Fruit fly (Drosophila melanogaster) whole organism, embryonic: ENCODE measurements around the gene Sfp23F.
A peak's percentile ranks its signal among the peaks of the same experiment; 100 is the strongest.

ENCODE experiments used
- Atf3 ChIP-seq: fragments of 200-800 bp; sonication (Bioruptor generic); optimal IDR thresholded peaks from 3 replicates; lab custom pipeline; 2016; ENCODE audit warnings: missing biosample characterization, missing genetic modification characterization
- CG1024 ChIP-seq: fragments of 200-800 bp; sonication (Bioruptor generic); IDR thresholded peaks from 2 replicates; pipeline ENCODE4 v1.3.6; 2022; ENCODE audit warnings: missing biosample characterization, missing genetic modification characterization
- CG10959 ChIP-seq: fragments of 200-800 bp; sonication (Bioruptor generic); IDR thresholded peaks from 2 replicates; pipeline ENCODE4 v1.3.6; 2022; ENCODE audit warnings: missing biosample characterization, missing genetic modification characterization
- CG12942 ChIP-seq: fragments of 200-800 bp; sonication (Bioruptor generic); optimal IDR thresholded peaks from 3 replicates; lab custom pipeline; 2016; ENCODE audit warnings: missing biosample characterization, missing genetic modification characterization
- CG17361 ChIP-seq: fragments of 200-800 bp; sonication (Bioruptor generic); IDR thresholded peaks from 3 replicates; pipeline ENCODE4 v1.3.6; 2022; ENCODE audit warnings: missing biosample characterization, missing genetic modification characterization
- CG2678 ChIP-seq: fragments of 200-800 bp; sonication (Bioruptor generic); optimal IDR thresholded peaks from 3 replicates; lab custom pipeline; 2019; ENCODE audit warnings: missing biosample characterization, mild to moderate bottlenecking, missing genetic modification characterization, moderate library complexity
- CG32772 ChIP-seq: fragments of 200-800 bp; sonication (Bioruptor generic); IDR thresholded peaks from 2 replicates; pipeline ENCODE4 v1.3.6; 2022; ENCODE audit warnings: missing biosample characterization, missing genetic modification characterization
- CG4424 ChIP-seq: fragments of 200-800 bp; sonication (Bioruptor generic); optimal IDR thresholded peaks from 3 replicates; lab custom pipeline; 2016; ENCODE audit warnings: missing biosample characterization, missing genetic modification characterization
- CG6175 ChIP-seq: fragments of 200-800 bp; sonication (Bioruptor generic); IDR thresholded peaks from 3 replicates; pipeline ENCODE4 v1.3.6; 2022; ENCODE audit warnings: missing biosample characterization, missing genetic modification characterization
- CG6813 ChIP-seq: fragments of 200-800 bp; sonication (Bioruptor generic); optimal IDR thresholded peaks from 2 replicates; lab custom pipeline; 2017; ENCODE audit warnings: missing biosample characterization, missing genetic modification characterization, mild to moderate bottlenecking, moderate library complexity, missing genetic modification reagents
- CG7556 ChIP-seq: fragments of 200-800 bp; sonication (Bioruptor generic); optimal IDR thresholded peaks from 2 replicates; lab custom pipeline; 2017; ENCODE audit warnings: missing biosample characterization, mild to moderate bottlenecking, missing genetic modification characterization
- CG7963 ChIP-seq: fragments of 200-800 bp; sonication (Bioruptor generic); IDR thresholded peaks from 3 replicates; pipeline ENCODE4 v1.3.6; 2022; ENCODE audit warnings: missing biosample characterization, missing genetic modification characterization; ENCODE audit not compliant: partially characterized antibody
- CG8089 ChIP-seq: fragments of 200-800 bp; sonication (Bioruptor generic); optimal IDR thresholded peaks from 3 replicates; lab custom pipeline; 2016; ENCODE audit warnings: missing biosample characterization, missing genetic modification characterization
- CG9932 ChIP-seq: fragments of 200-800 bp; sonication (Bioruptor generic); IDR thresholded peaks from 2 replicates; pipeline ENCODE4 v1.3.6; 2022; ENCODE audit warnings: missing biosample characterization, missing genetic modification characterization
- Dad ChIP-seq: fragments of 200-800 bp; sonication (Bioruptor generic); optimal IDR thresholded peaks from 3 replicates; lab custom pipeline; 2016; ENCODE audit warnings: missing biosample characterization, missing genetic modification characterization
- Dfd ChIP-seq, 2 experiments: fragments of >200 bp; optimal IDR thresholded peaks; 2 replicates each; lab custom pipeline; 2017; ENCODE audit warnings: missing biosample characterization in 2 of 2, missing genetic modification characterization in 2 of 2
- Dip3 ChIP-seq: fragments of 200-800 bp; sonication (Bioruptor generic); optimal IDR thresholded peaks from 3 replicates; lab custom pipeline; 2016; ENCODE audit warnings: missing biosample characterization, missing genetic modification characterization
- E2f1 ChIP-seq: fragments of 200-800 bp; sonication (Bioruptor generic); IDR thresholded peaks from 2 replicates; pipeline ENCODE4 v1.3.6; 2022; ENCODE audit warnings: missing biosample characterization, missing genetic modification characterization
- Ets97D ChIP-seq: fragments of 200-800 bp; sonication (Bioruptor generic); optimal IDR thresholded peaks from 3 replicates; lab custom pipeline; 2016; ENCODE audit warnings: missing biosample characterization, missing genetic modification characterization
- H2.0 ChIP-seq: fragments of 200-800 bp; sonication (Bioruptor generic); IDR thresholded peaks from 2 replicates; pipeline ENCODE4 v1.3.6; 2022; ENCODE audit warnings: missing biosample characterization, missing genetic modification characterization
- HLH3B ChIP-seq: fragments of 200-800 bp; sonication (Bioruptor generic); IDR thresholded peaks from 2 replicates; pipeline ENCODE4 v1.3.6; 2022; ENCODE audit warnings: missing biosample characterization, missing genetic modification characterization
- NC2β ChIP-seq: fragments of 200-800 bp; sonication (Bioruptor generic); optimal IDR thresholded peaks from 2 replicates; lab custom pipeline; 2016; ENCODE audit warnings: missing biosample characterization, missing genetic modification characterization
- NK7.1 ChIP-seq: fragments of 200-800 bp; sonication (Bioruptor generic); optimal IDR thresholded peaks from 3 replicates; lab custom pipeline; 2016; ENCODE audit warnings: missing biosample characterization, missing genetic modification characterization
- NfI ChIP-seq: fragments of 200-800 bp; sonication (Bioruptor generic); optimal IDR thresholded peaks from 3 replicates; lab custom pipeline; 2018; ENCODE audit warnings: missing biosample characterization, mild to moderate bottlenecking, missing genetic modification characterization, moderate library complexity
- Opbp ChIP-seq: fragments of 200-800 bp; sonication (Bioruptor generic); IDR thresholded peaks from 3 replicates; pipeline ENCODE4 v1.3.6; 2022; ENCODE audit warnings: missing biosample characterization, missing genetic modification characterization; ENCODE audit not compliant: partially characterized antibody
- Optix ChIP-seq: fragments of 200-800 bp; sonication (Bioruptor generic); IDR thresholded peaks from 3 replicates; pipeline ENCODE4 v1.3.6; 2022; ENCODE audit warnings: missing biosample characterization, missing genetic modification characterization
- Sox100B ChIP-seq: fragments of 200-800 bp; sonication (Bioruptor generic); optimal IDR thresholded peaks from 3 replicates; lab custom pipeline; 2018; ENCODE audit warnings: missing biosample characterization, mild to moderate bottlenecking, missing genetic modification characterization
- TFAM ChIP-seq: fragments of 200-800 bp; sonication (Bioruptor generic); optimal IDR thresholded peaks from 2 replicates; lab custom pipeline; 2017; ENCODE audit warnings: missing biosample characterization, missing genetic modification characterization, inconsistent platforms
- Trl ChIP-seq, 3 experiments: fragments of >200 bp in 2 of 3; fragments of 200-800 bp in 1 of 3; sonication (Bioruptor generic) in 1 of 3; optimal IDR thresholded peaks; 2 replicates in 1 of 3; 3 replicates in 2 of 3; lab custom pipeline; 2016 to 2017; ENCODE audit warnings: missing biosample characterization in 1 of 3, missing genetic modification characterization in 1 of 3
- Vsx1 ChIP-seq: fragments of 200-800 bp; sonication (Bioruptor generic); optimal IDR thresholded peaks from 2 replicates; lab custom pipeline; 2017; ENCODE audit warnings: missing biosample characterization, mild to moderate bottlenecking, missing genetic modification characterization, missing genetic modification reagents
- Xbp1 ChIP-seq: fragments of 200-800 bp; sonication (Bioruptor generic); optimal IDR thresholded peaks from 3 replicates; lab custom pipeline; 2016; ENCODE audit warnings: missing biosample characterization, mild to moderate bottlenecking, missing genetic modification characterization
- aop ChIP-seq: fragments of 200-800 bp; sonication (Bioruptor generic); IDR thresholded peaks from 2 replicates; pipeline ENCODE4 v1.3.6; 2022; ENCODE audit warnings: missing biosample characterization, missing genetic modification characterization
- ato ChIP-seq: fragments of 200-800 bp; sonication (Bioruptor generic); IDR thresholded peaks from 2 replicates; pipeline ENCODE4 v1.3.6; 2022; ENCODE audit warnings: missing biosample characterization, missing genetic modification characterization; ENCODE audit not compliant: partially characterized antibody
- emc ChIP-seq: fragments of 200-800 bp; sonication (Bioruptor generic); optimal IDR thresholded peaks from 2 replicates; lab custom pipeline; 2016; ENCODE audit warnings: missing biosample characterization, missing genetic modification characterization
- fd96Cb ChIP-seq: fragments of 200-800 bp; sonication (Bioruptor generic); optimal IDR thresholded peaks from 2 replicates; lab custom pipeline; 2018; ENCODE audit warnings: missing biosample characterization, mild to moderate bottlenecking, missing genetic modification characterization, moderate library complexity
- fu2 ChIP-seq: fragments of 200-800 bp; sonication (Bioruptor generic); optimal IDR thresholded peaks from 2 replicates; lab custom pipeline; 2016; ENCODE audit warnings: missing biosample characterization, missing genetic modification characterization
- gcm2 ChIP-seq: fragments of 200-800 bp; sonication (Bioruptor generic); optimal IDR thresholded peaks from 2 replicates; lab custom pipeline; 2016; ENCODE audit warnings: missing biosample characterization, missing genetic modification characterization
- gt ChIP-seq: fragments of 200-800 bp; sonication (Bioruptor generic); IDR thresholded peaks from 2 replicates; pipeline ENCODE4 v1.3.6; 2022; ENCODE audit warnings: missing biosample characterization, missing genetic modification characterization
- hbn ChIP-seq: fragments of 200-800 bp; sonication (Bioruptor generic); IDR thresholded peaks from 2 replicates; pipeline ENCODE4 v1.3.6; 2022; ENCODE audit warnings: missing biosample characterization, missing genetic modification characterization; ENCODE audit not compliant: partially characterized antibody
- kni ChIP-seq: fragments of 200-800 bp; sonication (Bioruptor generic); optimal IDR thresholded peaks from 3 replicates; lab custom pipeline; 2017; ENCODE audit warnings: mild to moderate bottlenecking, missing biosample characterization, missing genetic modification reagents, missing genetic modification characterization
- psq ChIP-seq: fragments of 200-800 bp; sonication (Bioruptor generic); optimal IDR thresholded peaks from 2 replicates; lab custom pipeline; 2017; ENCODE audit warnings: missing biosample characterization, missing genetic modification characterization
- ro ChIP-seq: fragments of 200-800 bp; sonication (Bioruptor generic); IDR thresholded peaks from 2 replicates; pipeline ENCODE4 v1.3.6; 2022; ENCODE audit warnings: missing biosample characterization, missing genetic modification characterization
- sc ChIP-seq, 3 experiments: fragments of >200 bp in 2 of 3; fragments of 200-800 bp in 1 of 3; sonication (Bioruptor generic) in 1 of 3; optimal IDR thresholded peaks; 2 replicates in 2 of 3; 3 replicates in 1 of 3; lab custom pipeline; 2017; ENCODE audit warnings: mild to moderate bottlenecking in 1 of 3, missing biosample characterization in 1 of 3, missing genetic modification characterization in 1 of 3, missing genetic modification reagents in 1 of 3
- sens ChIP-seq: fragments of 200-800 bp; sonication (Bioruptor generic); peaks from one replicate; lab custom pipeline; 2016; ENCODE audit warnings: missing biosample characterization, missing genetic modification characterization
- sisA ChIP-seq: fragments of 200-800 bp; sonication (Bioruptor generic); IDR thresholded peaks from 2 replicates; pipeline ENCODE4 v1.3.6; 2022; ENCODE audit warnings: missing biosample characterization, missing genetic modification characterization
- stc ChIP-seq: fragments of 200-800 bp; sonication (Bioruptor generic); IDR thresholded peaks from 2 replicates; pipeline ENCODE4 v1.3.6; 2022; ENCODE audit warnings: missing biosample characterization, missing genetic modification characterization
- sug ChIP-seq: fragments of 200-800 bp; optimal IDR thresholded peaks from 2 replicates; lab custom pipeline; 2019; ENCODE audit warnings: missing biosample characterization, mild to moderate bottlenecking, missing genetic modification characterization, moderate library complexity
- vnd ChIP-seq: fragments of 200-800 bp; sonication (Bioruptor generic); IDR thresholded peaks from 3 replicates; pipeline ENCODE4 v1.3.6; 2022; ENCODE audit warnings: missing biosample characterization, missing genetic modification characterization; ENCODE audit not compliant: partially characterized antibody
- wor ChIP-seq: fragments of 200-800 bp; sonication (Bioruptor generic); IDR thresholded peaks from 2 replicates; pipeline ENCODE4 v1.3.6; 2022; ENCODE audit warnings: missing biosample characterization, missing genetic modification characterization
- z ChIP-seq: fragments of 200-800 bp; sonication (Bioruptor generic); IDR thresholded peaks from 3 replicates; pipeline ENCODE4 v1.3.6; 2022; ENCODE audit warnings: missing biosample characterization, missing genetic modification characterization
- zen2 ChIP-seq: fragments of 200-800 bp; sonication (Bioruptor generic); IDR thresholded peaks from 3 replicates; pipeline ENCODE4 v1.3.6; 2022; ENCODE audit warnings: missing biosample characterization, missing genetic modification characterization; ENCODE audit not compliant: partially characterized antibody

Gene Sfp23F

dm6 chr2L:3435086-3435485, 47.5 kb upstream of the Sfp23F start (continued):
- no peak for TF ChIP-seq Ets97D (GFP tag; lab: Kevin White, UChicago)
- TF ChIP-seq HLH3B (GFP tag; lab: Robert Waterston, UW): peak; percentile 78
- TF ChIP-seq Sox100B (GFP tag; lab: Kevin White, UChicago): peak; percentile 7
- no peak for TF ChIP-seq CG12942 (GFP tag; lab: Kevin White, UChicago)
- TF ChIP-seq gcm2 (GFP tag; lab: Kevin White, UChicago): no peak
- no peak for TF ChIP-seq ato (GFP tag; lab: Robert Waterston, UW)
- TF ChIP-seq Dfd (GFP tag; optimal IDR thresholded peaks at IDR 0.05; lab: Kevin White, UChicago): no peak
- no peak for TF ChIP-seq TFAM (GFP tag; lab: Kevin White, UChicago)
- no peak for TF ChIP-seq CG7963 (GFP tag; lab: Robert Waterston, UW)
- no peak for TF ChIP-seq fu2
- TF ChIP-seq sens (GFP tag; lab: Kevin White, UChicago): peak; percentile 85
- TF ChIP-seq CG1024 (GFP tag; lab: Robert Waterston, UW): peak; percentile 40; the same call in 1 of the 2 replicates
- peak; percentile 82 for TF ChIP-seq sisA
- TF ChIP-seq emc: no peak
- peak; percentile 69 for TF ChIP-seq Optix (GFP tag; lab: Robert Waterston, UW)
- no peak for TF ChIP-seq gt
- TF ChIP-seq fd96Cb (tag; lab: Kevin White, UChicago): peak; percentile 53
- peak; percentile 49; the same call in 1 of the 3 replicates for TF ChIP-seq CG17361 (GFP tag; lab: Robert Waterston, UW)
- TF ChIP-seq Opbp (GFP tag; lab: Robert Waterston, UW): no peak
- TF ChIP-seq sc (optimal IDR thresholded peaks at IDR 0.05; lab: Kevin White, UChicago): no peak
- TF ChIP-seq sc (GFP tag; optimal IDR thresholded peaks at IDR 0.05; lab: Kevin White, UChicago): peak; percentile 2
- TF ChIP-seq CG6813 (GFP tag; lab: Kevin White, UChicago): peak; percentile 28
- TF ChIP-seq CG8089 (GFP tag; lab: Kevin White, UChicago): no peak
- no peak for TF ChIP-seq Dip3 (GFP tag; lab: Kevin White, UChicago)
- peak; percentile 39; the same call in 1 of the 2 replicates for TF ChIP-seq E2f1 (GFP tag; lab: Robert Waterston, UW)
- peak; percentile 58 for TF ChIP-seq CG4424
- TF ChIP-seq NK7.1 (GFP tag; lab: Kevin White, UChicago): no peak
- TF ChIP-seq NC2β: no peak
- TF ChIP-seq CG7556 (GFP tag; lab: Kevin White, UChicago): peak; percentile 39
- no peak for TF ChIP-seq vnd (GFP tag; lab: Robert Waterston, UW)
- TF ChIP-seq stc (GFP tag; lab: Robert Waterston, UW): peak; percentile 55; the same call in 1 of the 2 replicates
- peak; percentile 19; the same call in 1 of the 2 replicates for TF ChIP-seq H2.0
- TF ChIP-seq Xbp1 (GFP tag; lab: Kevin White, UChicago): peak; percentile 37
- no peak for TF ChIP-seq ro
- no peak for TF ChIP-seq sug (tag; lab: Kevin White, UChicago)
- TF ChIP-seq kni (GFP tag; lab: Kevin White, UChicago): no peak
- TF ChIP-seq CG6175: no peak
- no peak for TF ChIP-seq aop (GFP tag; lab: Robert Waterston, UW)
- peak; percentile 31 for TF ChIP-seq NfI (GFP tag; lab: Kevin White, UChicago)
- no peak for TF ChIP-seq z (GFP tag; lab: Robert Waterston, UW)
- TF ChIP-seq CG32772 (GFP tag; lab: Robert Waterston, UW): 0 out of 2 replicates have a peak, but pooled peaks have one; percentile 49
- no peak for TF ChIP-seq Trl (optimal IDR thresholded peaks at IDR 0.05; lab: Kevin White, UChicago)
- TF ChIP-seq Trl (GFP tag; optimal IDR thresholded peaks at IDR 0.05; lab: Kevin White, UChicago): no peak
- no peak for TF ChIP-seq Vsx1 (GFP tag; lab: Kevin White, UChicago)
- TF ChIP-seq CG9932: no peak
- no peak for TF ChIP-seq hbn (GFP tag; lab: Robert Waterston, UW)
- TF ChIP-seq wor (GFP tag; lab: Robert Waterston, UW): peak; percentile 45
- peak; percentile 54 for TF ChIP-seq CG2678 (tag; lab: Kevin White, UChicago)
- no peak for TF ChIP-seq zen2 (GFP tag; lab: Robert Waterston, UW)
- peak; percentile 64 for TF ChIP-seq CG10959 (GFP tag; lab: Robert Waterston, UW)
- no peak for TF ChIP-seq Atf3 (GFP tag; lab: Kevin White, UChicago)
- no peak for TF ChIP-seq Dad
- TF ChIP-seq psq (GFP tag; lab: Kevin White, UChicago): no peak
